Worm (Caenorhabditis elegans): ENCODE results near the gene fbxa-69.
"Not testable (repeated sequence)": the region's sequence is repeated elsewhere in the genome, so short reads cannot be mapped to it uniquely, and the experiment has no call there.

The fbxa-69 gene

ce11 chrV:15817746-15818145, 2.0 kb upstream of the fbxa-69 start, which contains the start of gene abf-3:
Gene abf-3 (minus strand): TSS chrV:15817846.
- TF ChIP-seq ztf-11 (tag; optimal IDR thresholded peaks at IDR 0.05) (no peak), cnd-1 (tag; optimal IDR thresholded peaks at IDR 0.05) (no peak), lin-32 (GFP tag; optimal IDR thresholded peaks at IDR 0.05) (no peak), mab-5 (tag; optimal IDR thresholded peaks at IDR 0.05) (no peak)

ce11 chrV:15811982-15812381, 3.8 kb downstream of the fbxa-69 start, which contains the start of gene nhr-282:
Gene nhr-282 (plus strand): TSS chrV:15812282.
- TF ChIP-seq unc-62 (GFP tag; optimal IDR thresholded peaks at IDR 0.05); nhr-2 (tag; optimal IDR thresholded peaks at IDR 0.05); drap-1 (GFP tag; optimal IDR thresholded peaks at IDR 0.05): not testable (repeated sequence)

- no peak for TF ChIP-seq unc-62 (GFP tag; optimal IDR thresholded peaks at IDR 0.05)
These were observed 5.3 kb downstream of the fbxa-69 start, which contains the start of gene F54B8.1 for ce11 chrV:15810446-15810845. Gene F54B8.1 (plus strand): TSS chrV:15810746.

ce11 chrV:15809543-15809942, 6.2 kb downstream of the fbxa-69 start, which contains the start of gene srsx-36:
Gene srsx-36 (minus strand): TSS chrV:15809643.
- TF ChIP-seq blmp-1 (tag; optimal IDR thresholded peaks at IDR 0.05) (no peak), sptf-1 (tag; optimal IDR thresholded peaks at IDR 0.05) (no peak), nhr-12 (tag; optimal IDR thresholded peaks at IDR 0.05) (no peak), zip-8 (tag; optimal IDR thresholded peaks at IDR 0.05) (no peak), tbx-8 (GFP tag; optimal IDR thresholded peaks at IDR 0.05) (no peak), ces-1 (GFP tag; optimal IDR thresholded peaks at IDR 0.05) (no peak), lin-13 (tag; optimal IDR thresholded peaks at IDR 0.05) (no peak), ham-2 (GFP tag; optimal IDR thresholded peaks at IDR 0.05) (no peak), bed-3 (GFP tag; optimal IDR thresholded peaks at IDR 0.05) (no peak), ztf-11 (tag; optimal IDR thresholded peaks at IDR 0.05) (no peak), ceh-43 (GFP tag; optimal IDR thresholded peaks at IDR 0.05) (no peak), lin-32 (GFP tag; optimal IDR thresholded peaks at IDR 0.05) (no peak), nhr-76 (tag; optimal IDR thresholded peaks at IDR 0.05) (no peak), flh-1 (GFP tag; optimal IDR thresholded peaks at IDR 0.05) (no peak), unc-39 (tag; optimal IDR thresholded peaks at IDR 0.05) (no peak), ceh-83 (GFP tag; optimal IDR thresholded peaks at IDR 0.05) (no peak), elt-1 (tag; optimal IDR thresholded peaks at IDR 0.05; ENCODE audit: borderline replicate concordance, insufficient read depth) (no peak), drap-1 (GFP tag; optimal IDR thresholded peaks at IDR 0.05) (no peak), M03D4.4 (tag; optimal IDR thresholded peaks at IDR 0.05) (no peak), unc-62 (GFP tag; optimal IDR thresholded peaks at IDR 0.05) (no peak)

ce11 chrV:15807420-15807819, 8.4 kb downstream of the fbxa-69 start, which contains the start of gene srsx-38:
Gene srsx-38 (minus strand): TSS chrV:15807520.
- TF ChIP-seq unc-62 (GFP tag; optimal IDR thresholded peaks at IDR 0.05); nhr-76 (tag; optimal IDR thresholded peaks at IDR 0.05); ceh-83 (GFP tag; optimal IDR thresholded peaks at IDR 0.05): not testable (repeated sequence)

ce11 chrV:15803748-15804147, 12.0 kb downstream of the fbxa-69 start, which contains the start of gene T26E4.18:
Gene T26E4.18 (minus strand): TSS chrV:15803848.
- not testable (repeated sequence) for TF ChIP-seq cnd-1, mab-5, lin-13 (tag; optimal IDR thresholded peaks at IDR 0.05)

- not testable (repeated sequence) for TF ChIP-seq ham-2 (GFP tag; optimal IDR thresholded peaks at IDR 0.05); pha-4 (tag; optimal IDR thresholded peaks at IDR 0.05); tbx-8 (GFP tag; optimal IDR thresholded peaks at IDR 0.05)
These were observed 12.7 kb downstream of the fbxa-69 start, which contains the start of gene srd-27 for ce11 chrV:15803079-15803478. Gene srd-27 (plus strand): TSS chrV:15803379.

- not testable (repeated sequence) for TF ChIP-seq blmp-1 (tag; optimal IDR thresholded peaks at IDR 0.05); ceh-43 (GFP tag; optimal IDR thresholded peaks at IDR 0.05); snpc-4 (tag; optimal IDR thresholded peaks at IDR 0.05)
These were observed 13.1 kb downstream of the fbxa-69 start, which contains the start of gene T26E4.9 for ce11 chrV:15802623-15803022. Gene T26E4.9 (minus strand): TSS chrV:15802723.

Measured in whole organism, mixed stage, embryonic.